Worm (Caenorhabditis elegans) whole organism, late embryonic: ENCODE data around the gene T06D4.1.

ENCODE experiments used
- C38D4.7 ChIP-seq: fragments of 200-800 bp; sonication (Bioruptor generic); optimal IDR thresholded peaks from 2 replicates; lab custom pipeline; 2018; ENCODE audit warnings: mild to moderate bottlenecking, missing genetic modification characterization, moderate library complexity, missing compliant biosample characterization
- ama-1 ChIP-seq: fragments of 150-350 bp; optimal IDR thresholded peaks from 2 replicates; lab custom pipeline; 2014
- fax-1 ChIP-seq: sonication (generic microtip); optimal IDR thresholded peaks from 2 replicates; lab custom pipeline; 2016; ENCODE audit warnings: missing genotype, missing genetic modification characterization, missing compliant biosample characterization
- gmeb-2 ChIP-seq: sonication (generic microtip); optimal IDR thresholded peaks from 2 replicates; lab custom pipeline; 2016; ENCODE audit warnings: missing genetic modification characterization, inconsistent platforms, missing compliant biosample characterization
- pag-3 ChIP-seq: sonication (generic microtip); optimal IDR thresholded peaks from 2 replicates; lab custom pipeline; 2016; ENCODE audit warnings: missing compliant biosample characterization, missing genetic modification characterization, borderline replicate concordance
- pha-4 ChIP-seq: fragments of 150-350 bp; optimal IDR thresholded peaks from 2 replicates; lab custom pipeline; 2018; ENCODE audit warnings: missing biosample characterization, missing genetic modification reagents, missing genetic modification characterization
- rnt-1 ChIP-seq: sonication (generic microtip); optimal IDR thresholded peaks from 2 replicates; lab custom pipeline; 2016; ENCODE audit warnings: missing genetic modification characterization, missing compliant biosample characterization
- unc-3 ChIP-seq, 2 experiments: fragments of 200-800 bp in 1 of 2; sonication (Bioruptor generic) in 1 of 2; sonication (generic microtip) in 1 of 2; conservative IDR thresholded peaks in 1 of 2; optimal IDR thresholded peaks in 1 of 2; 2 replicates each; pipeline versions ENCODE4 v1.3.6 to Lab custom; 2016 to 2022; ENCODE audit warnings: missing compliant biosample characterization in 2 of 2, missing genetic modification characterization in 2 of 2, missing genetic modification reagents in 1 of 2
- unc-55 ChIP-seq: sonication (generic microtip); optimal IDR thresholded peaks from 2 replicates; lab custom pipeline; 2017; ENCODE audit warnings: missing biosample characterization, missing genetic modification reagents, missing genetic modification characterization

- no peak for TF ChIP-seq C38D4.7 (GFP tag; lab: Kevin White, UChicago)
- TF ChIP-seq pag-3 (tag; lab: Kevin White, UChicago): no peak
- no peak for TF ChIP-seq pha-4 (tag; lab: Kevin White, UChicago)
- TF ChIP-seq unc-55 (GFP tag; lab: Kevin White, UChicago): no peak
- TF ChIP-seq unc-3 (GFP tag; conservative IDR thresholded peaks at IDR 0.05; lab: Robert Waterston, UW): no peak
- no peak for TF ChIP-seq unc-3 (tag; optimal IDR thresholded peaks at IDR 0.05; lab: Kevin White, UChicago)
- TF ChIP-seq ama-1 (lab: Kevin White, UChicago): no peak
- TF ChIP-seq rnt-1 (tag; lab: Kevin White, UChicago): no peak
- TF ChIP-seq fax-1: no peak
- no peak for TF ChIP-seq gmeb-2
Measured at ce11 chrII:3375302-3375701, 6.3 kb upstream of the T06D4.1 start.
